Fruit fly (Drosophila melanogaster): ENCODE results near the gene CG11696.

The CG11696 gene

DNA sequence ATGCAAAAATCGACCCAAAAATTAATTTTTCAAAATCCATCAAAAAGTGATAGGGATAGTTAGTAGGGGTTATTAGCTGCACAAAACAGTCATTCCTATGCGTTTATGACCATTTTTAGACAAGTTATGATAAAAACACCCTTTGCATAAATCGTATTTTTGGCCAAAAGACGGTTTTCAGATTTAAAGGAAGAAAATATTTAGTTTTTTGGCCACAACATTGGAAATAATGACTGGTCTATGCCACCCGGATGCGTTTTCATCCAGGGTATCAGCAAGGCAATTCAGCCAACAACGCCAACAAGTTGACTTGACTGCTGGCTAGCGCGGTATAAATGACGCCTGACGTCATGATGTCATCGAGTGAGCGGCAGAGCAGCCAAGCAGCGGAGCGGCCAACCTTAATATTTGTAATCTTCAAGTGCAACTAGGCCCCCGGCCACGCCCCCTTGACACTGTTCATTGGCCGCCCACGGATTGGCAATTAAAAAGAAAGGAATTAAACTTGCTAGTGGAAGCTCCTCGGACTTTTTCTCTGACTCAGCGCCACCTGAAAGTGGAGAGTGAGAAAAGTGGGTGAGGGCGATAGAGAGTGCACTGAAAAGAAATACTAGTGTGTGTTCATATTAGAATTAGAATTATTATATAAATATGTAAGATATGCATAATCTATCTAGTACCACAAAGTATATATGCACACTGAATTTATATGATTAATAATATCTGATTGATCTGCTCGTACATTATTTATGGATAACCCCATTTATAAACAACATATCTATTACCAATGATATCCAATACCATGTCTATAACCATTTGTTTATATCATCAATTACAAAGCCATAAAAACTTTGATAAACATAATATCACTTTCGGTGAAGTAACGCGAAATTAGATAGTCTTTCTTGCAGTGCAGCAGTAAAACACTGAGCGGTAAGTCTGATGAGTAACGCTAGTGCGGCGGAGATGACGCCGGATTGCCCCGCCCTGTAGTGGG lies 13.5 kb upstream of the CG11696 start (continued):
- TF ChIP-seq pzg (GFP tag; optimal IDR thresholded peaks at IDR 0.05), result no peak
- no peak for TF ChIP-seq Lim3 (GFP tag; IDR thresholded peaks at IDR 0.05)
- peak; percentile 75 for TF ChIP-seq CG1602 (GFP tag; optimal IDR thresholded peaks at IDR 0.05)
- TF ChIP-seq Hey (tag; optimal IDR thresholded peaks at IDR 0.05), result no peak
- TF ChIP-seq fru (optimal IDR thresholded peaks at IDR 0.05), result no peak
- TF ChIP-seq Mes4 (GFP tag; optimal IDR thresholded peaks at IDR 0.05), result no peak
- TF ChIP-seq zfh1 (GFP tag; IDR thresholded peaks at IDR 0.05), result peak; percentile 45; the same call in 2 of the 3 replicates
- TF ChIP-seq fu2 (GFP tag; optimal IDR thresholded peaks at IDR 0.05), result peak; percentile 15
- TF ChIP-seq CG10366 (GFP tag; IDR thresholded peaks at IDR 0.05), result peak; percentile 59
- TF ChIP-seq peb (GFP tag; IDR thresholded peaks at IDR 0.05), result no peak
- TF ChIP-seq CG15011 (GFP tag; optimal IDR thresholded peaks at IDR 0.05), result peak; percentile 82
- 0 out of 2 replicates have a peak, but pooled peaks have one; percentile 24 for TF ChIP-seq ap (GFP tag; IDR thresholded peaks at IDR 0.05)
- TF ChIP-seq jing (GFP tag; optimal IDR thresholded peaks at IDR 0.05), result peak; percentile 66
- TF ChIP-seq tap (tag; optimal IDR thresholded peaks at IDR 0.05), result peak; percentile 86
- TF ChIP-seq CG11093 (GFP tag; IDR thresholded peaks at IDR 0.05), result peak; percentile 45; the same call in 1 of the 3 replicates
- TF ChIP-seq Gsc (GFP tag; IDR thresholded peaks at IDR 0.05), result no peak
- peak; percentile 68 for TF ChIP-seq Six4 (GFP tag; optimal IDR thresholded peaks at IDR 0.05)
- peak; percentile 94 for TF ChIP-seq dmrt99B (tag; optimal IDR thresholded peaks at IDR 0.05)
- peak; percentile 57 for TF ChIP-seq exex (tag; optimal IDR thresholded peaks at IDR 0.05)
- TF ChIP-seq Meics (GFP tag; optimal IDR thresholded peaks at IDR 0.05), result peak; percentile 91
- TF ChIP-seq esg (GFP tag; conservative IDR thresholded peaks at IDR 0.05), result peak; percentile 63
- peak; percentile 78 for TF ChIP-seq row (GFP tag; IDR thresholded peaks at IDR 0.05)
- TF ChIP-seq CG8944 (GFP tag; optimal IDR thresholded peaks at IDR 0.05), result peak; percentile 36
- TF ChIP-seq CG8478 (optimal IDR thresholded peaks at IDR 0.05), result no peak
- 0 out of 2 replicates have a peak, but pooled peaks have one; percentile 7 for TF ChIP-seq chm (GFP tag; IDR thresholded peaks at IDR 0.05)
- peak; percentile 71 for TF ChIP-seq Rfx (GFP tag; IDR thresholded peaks at IDR 0.05)
- TF ChIP-seq nerfin-1 (tag; optimal IDR thresholded peaks at IDR 0.05), result peak; percentile 82
- no peak for TF ChIP-seq jumu (GFP tag; optimal IDR thresholded peaks at IDR 0.05)
- peak; percentile 85 for TF ChIP-seq CG2712 (tag; optimal IDR thresholded peaks at IDR 0.05)
- peak; percentile 91 for TF ChIP-seq CG10147 (GFP tag; optimal IDR thresholded peaks at IDR 0.05)
- 0 out of 3 replicates have a peak, but pooled peaks have one; percentile 35 for TF ChIP-seq jigr1 (GFP tag; IDR thresholded peaks at IDR 0.05)
- peak; percentile 39; the same call in 1 of the 2 replicates for TF ChIP-seq CG4730 (GFP tag; IDR thresholded peaks at IDR 0.05)
- TF ChIP-seq NFAT (GFP tag; IDR thresholded peaks at IDR 0.05), result no peak; the same call in 1 of the 2 replicates
- peak; percentile 75 for TF ChIP-seq ind (GFP tag; optimal IDR thresholded peaks at IDR 0.05)
- TF ChIP-seq az2 (GFP tag; optimal IDR thresholded peaks at IDR 0.05), result peak; percentile 77
- TF ChIP-seq Opbp (GFP tag; IDR thresholded peaks at IDR 0.05; ENCODE audit: partially characterized antibody), result no peak
- TF ChIP-seq ftz-f1 (GFP tag; optimal IDR thresholded peaks at IDR 0.05), result no peak
- TF ChIP-seq HmgZ (tag; optimal IDR thresholded peaks at IDR 0.05), result peak; percentile 53
- peak; percentile 2 for TF ChIP-seq CG3838 (GFP tag; optimal IDR thresholded peaks at IDR 0.05)
- peak; percentile 85 for TF ChIP-seq HHEX (GFP tag; optimal IDR thresholded peaks at IDR 0.05)
- TF ChIP-seq H2.0 (GFP tag; IDR thresholded peaks at IDR 0.05), result peak; percentile 58; the same call in 1 of the 2 replicates
- peak; percentile 69 for TF ChIP-seq wor (GFP tag; IDR thresholded peaks at IDR 0.05)
- TF ChIP-seq CG13287 (GFP tag; IDR thresholded peaks at IDR 0.05; ENCODE audit: partially characterized antibody), result no peak
- no peak for TF ChIP-seq sima (GFP tag; optimal IDR thresholded peaks at IDR 0.05)
- TF ChIP-seq bab2 (GFP tag; optimal IDR thresholded peaks at IDR 0.05), result peak; percentile 47
- peak; percentile 23 for TF ChIP-seq dmrt11E (tag; optimal IDR thresholded peaks at IDR 0.05)
- no peak for TF ChIP-seq fd102C (GFP tag; optimal IDR thresholded peaks at IDR 0.05)
- TF ChIP-seq zfh2 (GFP tag; optimal IDR thresholded peaks at IDR 0.05), result peak; percentile 48
- TF ChIP-seq Fer3 (tag; optimal IDR thresholded peaks at IDR 0.05), result peak; percentile 84

All from whole organism, embryonic.